Fruit fly (Drosophila melanogaster) Kc167 (cell line): ENCODE results near the gene Hsp68.

Experiments used
- Myc ChIP-seq: fragments of >200 bp; optimal IDR thresholded peaks from 2 replicates; lab custom pipeline; 2017; ENCODE audit warnings: missing external identifiers
- Sin3A ChIP-seq: fragments of >200 bp; optimal IDR thresholded peaks from 2 replicates; lab custom pipeline; 2018; ENCODE audit warnings: missing external identifiers
- h ChIP-seq: fragments of >200 bp; optimal IDR thresholded peaks from 3 replicates; lab custom pipeline; 2018; ENCODE audit warnings: missing external identifiers
- insv ChIP-seq: fragments of >200 bp; optimal IDR thresholded peaks from 3 replicates; lab custom pipeline; 2018; ENCODE audit warnings: missing external identifiers
- psq ChIP-seq: fragments of >200 bp; optimal IDR thresholded peaks from 2 replicates; lab custom pipeline; 2017; ENCODE audit warnings: missing external identifiers
- ttk ChIP-seq: sonication (Bioruptor generic); optimal IDR thresholded peaks from 2 replicates; lab custom pipeline; 2017; ENCODE audit warnings: missing external identifiers

The Hsp68 gene

dm6 chr3R:24012038-24012693, 44.9 kb downstream of the Hsp68 start:
- TF ChIP-seq Myc (no peak), psq (no peak)

- TF ChIP-seq Sin3A (lab: Kevin White, UChicago) (no peak), ttk (lab: Kevin White, UChicago) (no peak), insv (lab: Kevin White, UChicago) (no peak), psq (no peak), h (no peak), Myc (no peak)
These were observed 46.4 kb downstream of the Hsp68 start for dm6 chr3R:24010637-24011214.

- TF ChIP-seq psq (no peak), h (no peak), ttk (lab: Kevin White, UChicago) (no peak), Sin3A (lab: Kevin White, UChicago) (no peak)
These were observed 48.2 kb downstream of the Hsp68 start for dm6 chr3R:24008887-24009286.

- no peak for TF ChIP-seq insv (lab: Kevin White, UChicago)
- TF ChIP-seq Sin3A (lab: Kevin White, UChicago), result no peak
- TF ChIP-seq Myc, result no peak
- TF ChIP-seq h, result no peak
- TF ChIP-seq ttk (lab: Kevin White, UChicago), result no peak
- TF ChIP-seq psq, result no peak
These were observed 49.2 kb downstream of the Hsp68 start for dm6 chr3R:24007775-24008506.

- TF ChIP-seq psq (no peak), Myc (no peak), insv (lab: Kevin White, UChicago) (no peak), h (no peak), ttk (lab: Kevin White, UChicago) (no peak), Sin3A (lab: Kevin White, UChicago) (no peak)
These were observed 50.5 kb downstream of the Hsp68 start for dm6 chr3R:24006449-24007159.
